Worm (Caenorhabditis elegans) whole organism, L3 larva: ENCODE measurements around the gene F07E5.7.
"Not testable (repeated sequence)": the region's sequence is repeated elsewhere in the genome, so short reads cannot be mapped to it uniquely, and the experiment has no call there.

Experiments
- R02D3.7 ChIP-seq: fragments of 150-350 bp; optimal IDR thresholded peaks from 2 replicates; lab custom pipeline; 2014; ENCODE audit warnings: missing biosample characterization, missing genetic modification characterization
- aly-2 ChIP-seq: fragments of 150-350 bp; optimal IDR thresholded peaks from 2 replicates; lab custom pipeline; 2014; ENCODE audit warnings: missing biosample characterization, missing genetic modification characterization
- ceh-16 ChIP-seq: sonication (generic microtip); optimal IDR thresholded peaks from 2 replicates; lab custom pipeline; 2017; ENCODE audit warnings: missing biosample characterization, missing genetic modification characterization
- ceh-28 ChIP-seq: fragments of 150-350 bp; optimal IDR thresholded peaks from 2 replicates; lab custom pipeline; 2014; ENCODE audit warnings: missing biosample characterization, missing genetic modification reagents, missing genetic modification characterization
- ceh-9 ChIP-seq: sonication (generic microtip); optimal IDR thresholded peaks from 2 replicates; lab custom pipeline; 2018; ENCODE audit warnings: missing biosample characterization, missing genetic modification characterization
- daf-12 ChIP-seq: fragments of 150-350 bp; optimal IDR thresholded peaks from 2 replicates; lab custom pipeline; 2014; ENCODE audit warnings: missing biosample characterization, missing genetic modification reagents, missing genetic modification characterization
- egl-27 ChIP-seq: sonication (generic microtip); optimal IDR thresholded peaks from 4 replicates; lab custom pipeline; 2017; ENCODE audit warnings: missing biosample characterization, missing genetic modification reagents, missing genetic modification characterization
- egl-5 ChIP-seq: fragments of 150-350 bp; optimal IDR thresholded peaks from 2 replicates; lab custom pipeline; 2017; ENCODE audit warnings: missing biosample characterization, missing genetic modification reagents, missing genetic modification characterization, inconsistent platforms
- elt-1 ChIP-seq: fragments of 150-350 bp; optimal IDR thresholded peaks from 2 replicates; lab custom pipeline; 2014; ENCODE audit warnings: missing biosample characterization, missing genetic modification characterization
- elt-2 ChIP-seq: sonication (generic microtip); optimal IDR thresholded peaks from 2 replicates; lab custom pipeline; 2016; ENCODE audit warnings: missing genetic modification reagents, mild to moderate bottlenecking, missing genetic modification characterization, missing compliant biosample characterization
- elt-3 ChIP-seq, 3 experiments: fragments of 150-350 bp in 1 of 3; sonication (generic microtip) in 2 of 3; optimal IDR thresholded peaks; 2 replicates in 2 of 3; 4 replicates in 1 of 3; lab custom pipeline; 2014 to 2017; ENCODE audit warnings: missing biosample characterization in 3 of 3, missing genetic modification characterization in 3 of 3
- eor-1 ChIP-seq, 2 experiments: fragments of 150-350 bp; optimal IDR thresholded peaks; 2 replicates each; lab custom pipeline; 2014 to 2018; ENCODE audit warnings: missing biosample characterization in 2 of 2, missing genetic modification characterization in 2 of 2
- fos-1 ChIP-seq: fragments of 150-350 bp; optimal IDR thresholded peaks from 2 replicates; lab custom pipeline; 2014; ENCODE audit warnings: missing biosample characterization, missing genetic modification characterization
- jun-1 ChIP-seq: fragments of 150-350 bp; optimal IDR thresholded peaks from 2 replicates; lab custom pipeline; 2014; ENCODE audit warnings: missing biosample characterization, missing genetic modification reagents, missing genetic modification characterization
- lin-39 ChIP-seq: fragments of 150-350 bp; optimal IDR thresholded peaks from 2 replicates; lab custom pipeline; 2018; ENCODE audit warnings: missing biosample characterization, missing genetic modification reagents, missing genetic modification characterization
- lsy-12 ChIP-seq: sonication (generic microtip); optimal IDR thresholded peaks from 2 replicates; lab custom pipeline; 2016; ENCODE audit warnings: mild to moderate bottlenecking, missing genetic modification characterization, missing compliant biosample characterization
- mdl-1 ChIP-seq: fragments of 150-350 bp; optimal IDR thresholded peaks from 2 replicates; lab custom pipeline; 2014; ENCODE audit warnings: missing biosample characterization, missing genetic modification characterization
- mml-1 ChIP-seq: fragments of 150-350 bp; sonication (generic microtip); optimal IDR thresholded peaks from 3 replicates; lab custom pipeline; 2014; ENCODE audit warnings: missing biosample characterization, missing genetic modification characterization
- nfya-1 ChIP-seq: sonication (generic microtip); optimal IDR thresholded peaks from 2 replicates; lab custom pipeline; 2017; ENCODE audit warnings: missing genetic modification characterization, mild to moderate bottlenecking, missing compliant biosample characterization, antibody characterized with exemption, moderate library complexity; ENCODE audit not compliant: insufficient read depth
- nhr-11 ChIP-seq: fragments of 150-350 bp; optimal IDR thresholded peaks from 2 replicates; lab custom pipeline; 2014; ENCODE audit warnings: missing biosample characterization, missing genetic modification characterization
- nhr-12 ChIP-seq: fragments of 150-350 bp; optimal IDR thresholded peaks from 2 replicates; lab custom pipeline; 2014; ENCODE audit warnings: missing biosample characterization, missing genetic modification characterization
- nhr-23 ChIP-seq: fragments of 150-350 bp; optimal IDR thresholded peaks from 2 replicates; lab custom pipeline; 2014; ENCODE audit warnings: missing biosample characterization, missing genetic modification reagents, missing genetic modification characterization
- nhr-25 ChIP-seq: sonication (generic microtip); optimal IDR thresholded peaks from 2 replicates; lab custom pipeline; 2017; ENCODE audit warnings: missing biosample characterization, missing genetic modification characterization
- nhr-43 ChIP-seq: sonication (generic microtip); optimal IDR thresholded peaks from 2 replicates; lab custom pipeline; 2016; ENCODE audit warnings: mild to moderate bottlenecking, missing genetic modification characterization, missing compliant biosample characterization; ENCODE audit not compliant: poor library complexity, severe bottlenecking
- nhr-67 ChIP-seq: fragments of 150-350 bp; optimal IDR thresholded peaks from 2 replicates; lab custom pipeline; 2014; ENCODE audit warnings: missing biosample characterization, missing genetic modification characterization
- nhr-76 ChIP-seq: fragments of 150-350 bp; sonication (generic microtip); optimal IDR thresholded peaks from 5 replicates; lab custom pipeline; 2014; ENCODE audit warnings: missing biosample characterization, missing genetic modification characterization
- pha-4 ChIP-seq: fragments of 150-350 bp; optimal IDR thresholded peaks from 2 replicates; lab custom pipeline; 2014; ENCODE audit warnings: missing biosample characterization, missing genetic modification reagents, missing genetic modification characterization
- pqm-1 ChIP-seq: fragments of 150-350 bp; optimal IDR thresholded peaks from 2 replicates; lab custom pipeline; 2017; ENCODE audit warnings: missing biosample characterization, missing genetic modification characterization, inconsistent platforms
- sea-2 ChIP-seq: fragments of 150-350 bp; sonication (generic microtip); optimal IDR thresholded peaks from 4 replicates; lab custom pipeline; 2014; ENCODE audit warnings: missing biosample characterization, missing genetic modification reagents, missing genetic modification characterization
- skn-1 ChIP-seq: fragments of 150-350 bp; optimal IDR thresholded peaks from 2 replicates; lab custom pipeline; 2014; ENCODE audit warnings: missing biosample characterization, missing genetic modification characterization
- snpc-4 ChIP-seq: fragments of 150-350 bp; optimal IDR thresholded peaks from 2 replicates; lab custom pipeline; 2014; ENCODE audit warnings: missing biosample characterization, missing genetic modification characterization
- unc-39 ChIP-seq: sonication (generic microtip); optimal IDR thresholded peaks from 4 replicates; lab custom pipeline; 2017; ENCODE audit warnings: missing biosample characterization, missing genetic modification characterization
- zag-1 ChIP-seq: fragments of 150-350 bp; optimal IDR thresholded peaks from 2 replicates; lab custom pipeline; 2014; ENCODE audit warnings: missing biosample characterization, missing genetic modification characterization
- ztf-11 ChIP-seq: fragments of 150-350 bp; optimal IDR thresholded peaks from 2 replicates; lab custom pipeline; 2014; ENCODE audit warnings: missing biosample characterization, missing genetic modification characterization
- ztf-4 ChIP-seq: fragments of 150-350 bp; optimal IDR thresholded peaks from 2 replicates; lab custom pipeline; 2014; ENCODE audit warnings: missing biosample characterization, missing genetic modification characterization

Gene F07E5.7

ce11 chrII:2042447-2042846 is 28.9 kb downstream of the F07E5.7 start, which contains the start of gene bath-20:
TSS of gene bath-20 (minus strand) at chrII:2042547.
- TF ChIP-seq unc-39 (tag; lab: Kevin White, UChicago) (no peak), elt-1 (tag; lab: Kevin White, UChicago) (no peak), egl-27 (tag; lab: Kevin White, UChicago) (no peak), eor-1 (tag; optimal IDR thresholded peaks at IDR 0.05; lab: Kevin White, UChicago) (no peak), aly-2 (tag; lab: Kevin White, UChicago) (no peak), ztf-4 (tag; lab: Kevin White, UChicago) (no peak), elt-2 (tag; lab: Kevin White, UChicago) (no peak), jun-1 (tag; lab: Kevin White, UChicago) (no peak), pha-4 (tag; lab: Kevin White, UChicago) (no peak), ceh-9 (tag; lab: Kevin White, UChicago) (no peak), pqm-1 (tag; lab: Kevin White, UChicago) (no peak), mml-1 (tag; lab: Kevin White, UChicago) (no peak), snpc-4 (tag; lab: Kevin White, UChicago) (no peak), lin-39 (no peak), nhr-23 (tag; lab: Kevin White, UChicago) (no peak), ceh-28 (tag; lab: Kevin White, UChicago) (no peak), zag-1 (tag; lab: Kevin White, UChicago) (no peak), daf-12 (tag; lab: Kevin White, UChicago) (no peak), ztf-11 (no peak), nhr-25 (tag; lab: Kevin White, UChicago) (no peak)

- TF ChIP-seq nhr-67 (tag; lab: Kevin White, UChicago) (no peak), eor-1 (tag; optimal IDR thresholded peaks at IDR 0.05; lab: Kevin White, UChicago) (no peak), elt-2 (tag; lab: Kevin White, UChicago) (no peak), nhr-11 (no peak), elt-1 (tag; lab: Kevin White, UChicago) (no peak), nfya-1 (tag; lab: Kevin White, UChicago) (no peak), elt-3 (tag; optimal IDR thresholded peaks at IDR 0.05; lab: Kevin White, UChicago) (no peak)
Measured at ce11 chrII:2039288-2039687, 32.0 kb downstream of the F07E5.7 start, which contains the start of gene bath-19. TSS of gene bath-19 (minus strand) at chrII:2039388.

- TF ChIP-seq nhr-12 (tag; lab: Kevin White, UChicago) (no peak), elt-2 (tag; lab: Kevin White, UChicago) (no peak), nhr-76 (no peak), nhr-43 (no peak), ceh-16 (no peak), fos-1 (tag; lab: Kevin White, UChicago) (no peak)
Measured at ce11 chrII:2033286-2033685, 38.0 kb downstream of the F07E5.7 start, which contains the start of gene F59H6.14. TSS of gene F59H6.14 (plus strand) at chrII:2033586.

ce11 chrII:2032282-2032681 is 39.0 kb downstream of the F07E5.7 start, which contains the start of gene btb-4:
TSS of gene btb-4 (plus strand) at chrII:2032316.
- TF ChIP-seq fos-1 (tag; lab: Kevin White, UChicago); lsy-12; jun-1 (tag; lab: Kevin White, UChicago): not testable (repeated sequence)

- TF ChIP-seq mdl-1 (tag; lab: Kevin White, UChicago) (no peak), egl-5 (tag; lab: Kevin White, UChicago) (no peak), skn-1 (tag; lab: Kevin White, UChicago) (no peak), R02D3.7 (tag; lab: Kevin White, UChicago) (no peak), aly-2 (tag; lab: Kevin White, UChicago) (no peak), jun-1 (tag; lab: Kevin White, UChicago) (no peak), sea-2 (no peak)
Measured at ce11 chrII:2031852-2032251, 39.5 kb downstream of the F07E5.7 start, which contains the start of gene bath-5. TSS of gene bath-5 (minus strand) at chrII:2031952.
